Fruit fly (Drosophila melanogaster) whole organism, adult: ENCODE results near the gene CG11893.

Experiments
- Mnt ChIP-seq: fragments of 200-800 bp; sonication (Bioruptor generic); optimal IDR thresholded peaks from 2 replicates; lab custom pipeline; 2016; ENCODE audit warnings: missing biosample characterization, mild to moderate bottlenecking, missing genetic modification characterization
- bab1 ChIP-seq: fragments of 200-800 bp; sonication (Bioruptor generic); optimal IDR thresholded peaks from 3 replicates; lab custom pipeline; 2019; ENCODE audit warnings: missing biosample characterization, mild to moderate bottlenecking, missing genetic modification characterization, moderate library complexity
- cic ChIP-seq: fragments of 200-800 bp; sonication (Bioruptor generic); optimal IDR thresholded peaks from 2 replicates; lab custom pipeline; 2017; ENCODE audit warnings: missing biosample characterization, mild to moderate bottlenecking, missing genetic modification characterization, moderate library complexity
- kay ChIP-seq: fragments of 200-800 bp; sonication (Bioruptor generic); peaks from one replicate; lab custom pipeline; 2016; ENCODE audit warnings: missing biosample characterization, missing genetic modification characterization, borderline replicate concordance
- pad ChIP-seq: fragments of 200-800 bp; sonication (Bioruptor generic); optimal IDR thresholded peaks from 3 replicates; lab custom pipeline; 2017; ENCODE audit warnings: missing biosample characterization, missing genetic modification characterization, mild to moderate bottlenecking, moderate library complexity, missing genetic modification reagents

DNA sequence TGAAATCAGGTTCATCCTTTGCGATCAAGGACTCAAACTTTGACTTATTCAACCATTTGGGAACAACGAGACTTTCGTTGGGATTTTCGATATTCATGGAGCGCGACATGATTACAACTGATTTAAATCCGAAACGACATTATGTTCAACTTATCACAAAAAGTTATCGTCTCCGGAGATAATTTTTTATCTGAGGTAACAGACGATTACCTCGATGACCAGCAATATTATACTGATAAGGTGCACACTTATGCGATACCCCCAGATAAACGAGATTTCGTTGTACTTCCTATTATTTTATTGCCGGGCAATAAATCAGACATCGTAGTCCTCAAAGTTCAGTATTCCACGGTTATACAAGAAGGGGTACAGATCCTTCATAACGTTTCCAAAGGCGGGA lies 8.0 kb downstream of the CG11893 start, which contains the start of gene CG31097:
- TF ChIP-seq Mnt (GFP tag; lab: Kevin White, UChicago) (no peak), kay (no peak), cic (GFP tag; lab: Kevin White, UChicago) (no peak), bab1 (GFP tag; lab: Kevin White, UChicago) (no peak), pad (GFP tag; lab: Kevin White, UChicago) (no peak)
